Fruit fly (Drosophila melanogaster): ENCODE results near the gene CG42367.

CG42367 gene

dm6 chr2L:9968201-9968727, 37.9 kb downstream of the CG42367 start:
- TF ChIP-seq CG7045 (GFP tag; optimal IDR thresholded peaks at IDR 0.05) (no peak), tj (GFP tag; optimal IDR thresholded peaks at IDR 0.05) (no peak), Mnt (GFP tag; optimal IDR thresholded peaks at IDR 0.05) (no peak), toe (GFP tag; optimal IDR thresholded peaks at IDR 0.05) (no peak), ovo (GFP tag; optimal IDR thresholded peaks at IDR 0.05) (no peak), cnc (optimal IDR thresholded peaks at IDR 0.05) (no peak), Crg-1 (GFP tag; optimal IDR thresholded peaks at IDR 0.05) (no peak), CG5204 (GFP tag; optimal IDR thresholded peaks at IDR 0.05) (no peak), bab1 (GFP tag; optimal IDR thresholded peaks at IDR 0.05) (no peak), CG11617 (GFP tag; optimal IDR thresholded peaks at IDR 0.05) (no peak), Clk (GFP tag; optimal IDR thresholded peaks at IDR 0.05) (no peak), pad (GFP tag; optimal IDR thresholded peaks at IDR 0.05) (no peak), CG1620 (GFP tag; optimal IDR thresholded peaks at IDR 0.05) (no peak), CG14711 (tag; optimal IDR thresholded peaks at IDR 0.05) (no peak), CG33017 (tag; optimal IDR thresholded peaks at IDR 0.05) (no peak)

dm6 chr2L:9972624-9973023, 42.2 kb downstream of the CG42367 start:
- TF ChIP-seq Hr96 (GFP tag; optimal IDR thresholded peaks at IDR 0.05): no peak
- TF ChIP-seq CG11617 (GFP tag; optimal IDR thresholded peaks at IDR 0.05): no peak
- TF ChIP-seq Crg-1 (GFP tag; optimal IDR thresholded peaks at IDR 0.05): no peak
- TF ChIP-seq CG12768 (GFP tag; optimal IDR thresholded peaks at IDR 0.05): no peak
- TF ChIP-seq cnc (optimal IDR thresholded peaks at IDR 0.05): no peak
- TF ChIP-seq CG5204 (GFP tag; optimal IDR thresholded peaks at IDR 0.05): no peak
- no peak for TF ChIP-seq CG14711 (tag; optimal IDR thresholded peaks at IDR 0.05)

All from whole organism, adult.